Worm (Caenorhabditis elegans): Measurements from ENCODE around the gene dod-6.

Gene dod-6

ce11 chrIII:10238448-10239154 is 41.1 kb downstream of the dod-6 start, which contains the start of gene Y70G10A.3:
Y70G10A.3 (plus strand) TSS chrIII:10239104.
- TF ChIP-seq lin-26 (GFP tag; IDR thresholded peaks at IDR 0.05) (peak; percentile 42; the same call in 1 of the 2 replicates), hsf-1 (GFP tag; IDR thresholded peaks at IDR 0.05) (no peak)

- TF ChIP-seq let-607 (tag; optimal IDR thresholded peaks at IDR 0.05), result no peak
- no peak for TF ChIP-seq snpc-1.1 (tag; optimal IDR thresholded peaks at IDR 0.05; ENCODE audit: insufficient read depth)
- no peak for TF ChIP-seq B0261.1 (tag; optimal IDR thresholded peaks at IDR 0.05)
- TF ChIP-seq pha-4 (tag; optimal IDR thresholded peaks at IDR 0.05), result no peak
- TF ChIP-seq ztf-18 (tag; optimal IDR thresholded peaks at IDR 0.05), result no peak
- no peak for TF ChIP-seq F33H1.4 (GFP tag; IDR thresholded peaks at IDR 0.05)
- no peak for TF ChIP-seq T07F8.4 (tag; optimal IDR thresholded peaks at IDR 0.05)
- TF ChIP-seq B0035.1 (tag; optimal IDR thresholded peaks at IDR 0.05), result no peak
- no peak for TF ChIP-seq xnd-1 (tag; optimal IDR thresholded peaks at IDR 0.05)
- no peak for TF ChIP-seq mel-28 (tag; optimal IDR thresholded peaks at IDR 0.05; ENCODE audit: borderline replicate concordance)
- TF ChIP-seq egl-18 (GFP tag; IDR thresholded peaks at IDR 0.05), result no peak
- no peak for TF ChIP-seq C06A6.2 (GFP tag; conservative IDR thresholded peaks at IDR 0.05)
- no peak for TF ChIP-seq aptf-3 (GFP tag; IDR thresholded peaks at IDR 0.05)
- TF ChIP-seq zim-3 (tag; optimal IDR thresholded peaks at IDR 0.05), result no peak
- TF ChIP-seq madf-6 (GFP tag; IDR thresholded peaks at IDR 0.05), result no peak
- no peak for TF ChIP-seq ceh-100 (GFP tag; IDR thresholded peaks at IDR 0.05)
- no peak for TF ChIP-seq athp-1 (tag; optimal IDR thresholded peaks at IDR 0.05)
- no peak for TF ChIP-seq Y95B8A.8 (GFP tag; IDR thresholded peaks at IDR 0.05)
- no peak for TF ChIP-seq F37B4.10 (GFP tag; IDR thresholded peaks at IDR 0.05)
These were observed 42.6 kb downstream of the dod-6 start for ce11 chrIII:10240073-10240472.

ce11 chrIII:10241332-10241829 is 43.9 kb downstream of the dod-6 start:
- no peak for TF ChIP-seq cebp-1 (GFP tag; IDR thresholded peaks at IDR 0.05)
- peak; percentile 10 for TF ChIP-seq cebp-1 (tag; optimal IDR thresholded peaks at IDR 0.05)
- TF ChIP-seq snpc-3.4 (tag; optimal IDR thresholded peaks at IDR 0.05), result no peak
- TF ChIP-seq F10E7.11 (tag; optimal IDR thresholded peaks at IDR 0.05), result no peak
- TF ChIP-seq ztf-26 (tag; optimal IDR thresholded peaks at IDR 0.05), result peak; percentile 35
- peak; percentile 51 for TF ChIP-seq somi-1 (GFP tag; optimal IDR thresholded peaks at IDR 0.05)
- TF ChIP-seq sea-2 (GFP tag; IDR thresholded peaks at IDR 0.05), result no peak
- no peak for TF ChIP-seq dox-1 (GFP tag; IDR thresholded peaks at IDR 0.05)
- TF ChIP-seq mel-28 (tag; optimal IDR thresholded peaks at IDR 0.05; ENCODE audit: borderline replicate concordance), result no peak

- TF ChIP-seq snpc-4 (GFP tag; optimal IDR thresholded peaks at IDR 0.05), result peak; percentile 63
- TF ChIP-seq snpc-4 (tag; optimal IDR thresholded peaks at IDR 0.05), result peak in 3 of 4 experiments; percentile 50 to 91 (median 86)
- TF ChIP-seq hmg-1.2 (GFP tag; IDR thresholded peaks at IDR 0.05), result 0 out of 2 replicates have a peak, but pooled peaks have one; percentile 12
- TF ChIP-seq snpc-1.1 (tag; optimal IDR thresholded peaks at IDR 0.05; ENCODE audit: insufficient read depth), result peak; percentile 54
These were observed 45.1 kb downstream of the dod-6 start for ce11 chrIII:10242597-10242996.

All from whole organism, young adult.